Worm (Caenorhabditis elegans) whole organism, L1 larva: ENCODE data around the gene C26E1.1.

Experiments
- aly-2 ChIP-seq: fragments of 150-350 bp; optimal IDR thresholded peaks from 2 replicates; lab custom pipeline; 2014; ENCODE audit warnings: missing biosample characterization, missing genetic modification characterization
- dpl-1 ChIP-seq, 3 experiments: fragments of 150-350 bp in 2 of 3; sonication (generic microtip) in 1 of 3; optimal IDR thresholded peaks; 2 replicates each; lab custom pipeline; 2014 to 2017; ENCODE audit warnings: missing biosample characterization in 3 of 3, missing genetic modification characterization in 3 of 3, missing genetic modification reagents in 3 of 3
- dsc-1 ChIP-seq: sonication (generic microtip); optimal IDR thresholded peaks from 2 replicates; lab custom pipeline; 2016; ENCODE audit warnings: mild to moderate bottlenecking, missing genetic modification characterization, missing compliant biosample characterization
- fkh-10 ChIP-seq: sonication (generic microtip); optimal IDR thresholded peaks from 2 replicates; lab custom pipeline; 2017; ENCODE audit warnings: missing biosample characterization, missing genetic modification reagents, missing genetic modification characterization
- irx-1 ChIP-seq: sonication (generic microtip); optimal IDR thresholded peaks from 2 replicates; lab custom pipeline; 2016; ENCODE audit warnings: missing genetic modification characterization, missing compliant biosample characterization
- tbx-2 ChIP-seq: sonication (generic microtip); optimal IDR thresholded peaks from 2 replicates; lab custom pipeline; 2016; ENCODE audit warnings: missing genetic modification characterization, missing compliant biosample characterization
- unc-62 ChIP-seq: fragments of 150-350 bp; optimal IDR thresholded peaks from 2 replicates; lab custom pipeline; 2014; ENCODE audit warnings: missing biosample characterization, missing genetic modification reagents, missing genetic modification characterization

ce11 chrV:13280382-13280781 lies 16.9 kb upstream of the C26E1.1 start:
- TF ChIP-seq aly-2 (tag; lab: Kevin White, UChicago) (no peak), tbx-2 (tag; lab: Kevin White, UChicago) (no peak), fkh-10 (GFP tag; lab: Kevin White, UChicago) (no peak), unc-62 (GFP tag; lab: Kevin White, UChicago) (no peak), dpl-1 (GFP tag; optimal IDR thresholded peaks at IDR 0.05; lab: Kevin White, UChicago) (no peak), dsc-1 (tag; lab: Kevin White, UChicago) (no peak), irx-1 (tag; lab: Kevin White, UChicago) (no peak)
